Worm (Caenorhabditis elegans) whole organism, L4 larva: Measurements from ENCODE around the gene txt-4.

Experiments
- R02D3.7 ChIP-seq: fragments of 150-350 bp; sonication (generic microtip); optimal IDR thresholded peaks from 3 replicates; lab custom pipeline; 2014; ENCODE audit warnings: missing biosample characterization, missing genetic modification characterization
- ZK337.2 ChIP-seq: fragments of 200-800 bp; sonication (Bioruptor generic); IDR thresholded peaks from 2 replicates; pipeline ENCODE4 v1.3.6; 2022; ENCODE audit warnings: missing genetic modification reagents, missing genetic modification characterization, missing compliant biosample characterization
- ceh-20 ChIP-seq: fragments of 200-800 bp; sonication (Bioruptor generic); IDR thresholded peaks from 2 replicates; pipeline ENCODE4 v1.3.6; 2022; ENCODE audit warnings: missing genetic modification reagents, missing genetic modification characterization, missing compliant biosample characterization
- ceh-62 ChIP-seq: sonication (generic microtip); optimal IDR thresholded peaks from 2 replicates; lab custom pipeline; 2017; ENCODE audit warnings: missing biosample characterization, missing genetic modification characterization
- ceh-82 ChIP-seq: sonication (generic microtip); optimal IDR thresholded peaks from 2 replicates; lab custom pipeline; 2017; ENCODE audit warnings: missing biosample characterization, missing genetic modification characterization
- daf-19 ChIP-seq: fragments of 200-800 bp; sonication (Bioruptor generic); conservative IDR thresholded peaks from 2 replicates; pipeline ENCODE4 v1.3.6; 2022; ENCODE audit warnings: missing genetic modification characterization, missing compliant biosample characterization
- egl-27 ChIP-seq: sonication (generic microtip); optimal IDR thresholded peaks from 3 replicates; lab custom pipeline; 2017; ENCODE audit warnings: missing biosample characterization, missing genetic modification reagents, missing genetic modification characterization
- gei-8 ChIP-seq: fragments of 200-800 bp; sonication (Bioruptor generic); optimal IDR thresholded peaks from 2 replicates; lab custom pipeline; 2018; ENCODE audit warnings: mild to moderate bottlenecking, missing genetic modification characterization, missing compliant biosample characterization
- lin-13 ChIP-seq: fragments of 150-350 bp; optimal IDR thresholded peaks from 2 replicates; lab custom pipeline; 2014; ENCODE audit warnings: missing biosample characterization, missing genetic modification reagents, missing genetic modification characterization
- lsy-2 ChIP-seq, 2 experiments: fragments of 150-350 bp in 1 of 2; sonication (generic microtip) in 1 of 2; optimal IDR thresholded peaks; 2 replicates each; lab custom pipeline; 2014 to 2017; ENCODE audit warnings: missing biosample characterization in 2 of 2, missing genetic modification characterization in 2 of 2
- mdl-1 ChIP-seq, 2 experiments: fragments of 150-350 bp in 1 of 2; sonication (generic microtip) in 1 of 2; optimal IDR thresholded peaks; 2 replicates each; lab custom pipeline; 2014 to 2017; ENCODE audit warnings: missing biosample characterization in 2 of 2, missing genetic modification characterization in 2 of 2
- mdt-29 ChIP-seq: fragments of 200-800 bp; sonication (Bioruptor generic); IDR thresholded peaks from 2 replicates; pipeline ENCODE4 v1.3.6; 2022; ENCODE audit warnings: missing genetic modification reagents, missing genetic modification characterization, missing compliant biosample characterization
- nhr-10 ChIP-seq: fragments of 150-350 bp; optimal IDR thresholded peaks from 2 replicates; lab custom pipeline; 2014; ENCODE audit warnings: missing biosample characterization, missing genetic modification characterization
- nhr-76 ChIP-seq: fragments of 150-350 bp; optimal IDR thresholded peaks from 2 replicates; lab custom pipeline; 2014; ENCODE audit warnings: missing biosample characterization, missing genetic modification characterization

ce11 chrIV:1460686-1461085, 49.7 kb upstream of the txt-4 start, which contains the start of gene col-106:
- TF ChIP-seq gei-8, result no peak
- TF ChIP-seq mdt-29 (GFP tag; lab: Robert Waterston, UW), result no peak
- no peak for TF ChIP-seq nhr-76 (tag; lab: Kevin White, UChicago)
- no peak for TF ChIP-seq mdl-1 (tag; optimal IDR thresholded peaks at IDR 0.05; lab: Kevin White, UChicago)
- TF ChIP-seq R02D3.7 (tag; lab: Kevin White, UChicago), result no peak
- no peak for TF ChIP-seq lin-13 (GFP tag; lab: Kevin White, UChicago)
- no peak for TF ChIP-seq nhr-10 (tag; lab: Kevin White, UChicago)
- no peak for TF ChIP-seq ceh-20 (GFP tag; lab: Robert Waterston, UW)
- TF ChIP-seq daf-19, result no peak
- no peak for TF ChIP-seq ceh-82 (tag; lab: Kevin White, UChicago)
- TF ChIP-seq lsy-2 (tag; optimal IDR thresholded peaks at IDR 0.05; lab: Kevin White, UChicago), result no peak
- no peak for TF ChIP-seq ZK337.2
- no peak for TF ChIP-seq egl-27
- TF ChIP-seq ceh-62 (tag; lab: Kevin White, UChicago), result no peak
